Worm (Caenorhabditis elegans): Measurements from ENCODE around the gene K03A1.4.

ce11 chrX:7326967-7327651 lies 28.6 kb upstream of the K03A1.4 start, which contains the start of gene sng-1:
- TF ChIP-seq ama-1 (optimal IDR thresholded peaks at IDR 0.05) (no peak), F13C5.2 (tag; optimal IDR thresholded peaks at IDR 0.05) (no peak), tbx-37 (GFP tag; conservative IDR thresholded peaks at IDR 0.05) (no peak), aly-1 (tag; optimal IDR thresholded peaks at IDR 0.05) (no peak), hmg-4 (GFP tag; optimal IDR thresholded peaks at IDR 0.05) (no peak), ceh-36 (tag; optimal IDR thresholded peaks at IDR 0.05) (no peak), ets-7 (tag; optimal IDR thresholded peaks at IDR 0.05) (no peak), hnd-1 (tag; optimal IDR thresholded peaks at IDR 0.05) (no peak), hmbx-1 (tag; optimal IDR thresholded peaks at IDR 0.05) (no peak), tra-4 (tag; optimal IDR thresholded peaks at IDR 0.05) (no peak), sea-1 (GFP tag; conservative IDR thresholded peaks at IDR 0.05) (no peak), tbx-11 (GFP tag; IDR thresholded peaks at IDR 0.05) (no peak)

All from whole organism, early embryonic.